Worm (Caenorhabditis elegans): Measurements from ENCODE around the gene eef-1B.1.

eef-1B.1 gene

DNA sequence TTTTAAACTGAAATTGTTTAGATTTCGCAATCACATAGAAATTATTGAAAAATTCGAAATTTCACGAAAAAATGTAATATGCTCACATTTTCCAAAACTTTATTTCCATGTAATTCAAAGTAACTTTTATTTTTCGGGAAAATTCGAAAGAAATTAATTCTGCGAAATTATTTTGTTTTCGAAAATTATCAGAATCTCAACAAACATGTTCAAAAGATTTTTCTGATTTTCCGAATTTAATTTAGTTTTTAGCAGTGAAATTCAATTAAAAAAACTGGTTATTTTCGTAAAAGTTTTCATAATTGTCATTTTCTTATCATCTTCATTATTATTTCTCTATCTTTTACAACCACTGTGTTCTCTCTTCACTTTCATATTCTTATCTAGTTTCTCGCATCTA is 40.0 kb downstream of the eef-1B.1 start, which contains the start of gene ran-2:
Gene ran-2 (plus strand): TSS at position 301 of the 400 bp plus-strand sequence.
- TF ChIP-seq fkh-6 (tag; optimal IDR thresholded peaks at IDR 0.05) (no peak), hlh-8 (tag; optimal IDR thresholded peaks at IDR 0.05) (no peak), K02D7.2 (tag; optimal IDR thresholded peaks at IDR 0.05) (no peak), npax-4 (tag; optimal IDR thresholded peaks at IDR 0.05) (no peak), hlh-15 (tag; optimal IDR thresholded peaks at IDR 0.05) (no peak), lim-6 (tag; optimal IDR thresholded peaks at IDR 0.05) (no peak), K09A11.1 (tag; optimal IDR thresholded peaks at IDR 0.05; ENCODE audit: insufficient read depth) (no peak), ceh-30 (tag; optimal IDR thresholded peaks at IDR 0.05) (no peak), Y22D7AL.16 (tag; optimal IDR thresholded peaks at IDR 0.05) (no peak)

- TF ChIP-seq zip-5 (tag; optimal IDR thresholded peaks at IDR 0.05) = no peak
- TF ChIP-seq nfya-1 (tag; optimal IDR thresholded peaks at IDR 0.05) = peak; percentile 20
Observed at ce11 chrIII:7928549-7929129, 44.5 kb downstream of the eef-1B.1 start, which contains the start of the genes C29E4.13 and npp-15. TSS of gene C29E4.13 (minus strand) at chrIII:7928717. TSS of gene npp-15 (plus strand) at chrIII:7929043.

DNA sequence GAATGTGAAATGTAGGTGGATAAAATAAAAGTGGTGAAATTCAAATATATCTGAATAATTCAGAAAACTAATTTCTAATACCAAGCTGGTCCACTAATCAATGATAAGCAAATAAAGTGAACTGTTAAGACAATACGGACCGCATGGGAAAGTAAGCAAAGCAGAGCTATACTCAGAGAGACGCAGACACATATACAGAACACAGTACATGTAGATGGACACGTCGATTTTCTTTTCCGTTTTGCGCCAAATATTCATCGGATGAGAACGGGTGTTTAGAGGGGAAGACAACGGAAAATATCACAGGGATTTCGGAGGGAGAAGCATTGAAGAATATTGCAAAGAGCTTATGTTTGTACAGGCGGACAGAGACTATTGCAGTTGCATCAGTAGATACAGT is 47.2 kb downstream of the eef-1B.1 start:
- TF ChIP-seq ceh-2 (tag; optimal IDR thresholded peaks at IDR 0.05) (peak; percentile 11), ceh-18 (tag; optimal IDR thresholded peaks at IDR 0.05) (no peak)

- TF ChIP-seq ceh-9 (tag; optimal IDR thresholded peaks at IDR 0.05) (no peak), unc-42 (tag; optimal IDR thresholded peaks at IDR 0.05) (no peak), dve-1 (tag; optimal IDR thresholded peaks at IDR 0.05) (no peak), ztf-16 (tag; optimal IDR thresholded peaks at IDR 0.05) (no peak), sox-2 (GFP tag; IDR thresholded peaks at IDR 0.05) (no peak), pag-3 (tag; optimal IDR thresholded peaks at IDR 0.05; ENCODE audit: borderline replicate concordance) (no peak), ceh-22 (tag; optimal IDR thresholded peaks at IDR 0.05) (no peak), unc-55 (GFP tag; optimal IDR thresholded peaks at IDR 0.05) (no peak), ahr-1 (tag; optimal IDR thresholded peaks at IDR 0.05) (no peak), fkh-10 (GFP tag; optimal IDR thresholded peaks at IDR 0.05) (no peak)
Observed at ce11 chrIII:7924821-7925220, 48.4 kb downstream of the eef-1B.1 start, which contains the start of gene tag-250. TSS of gene tag-250 (minus strand) at chrIII:7924921.

All from whole organism, late embryonic.